Worm (Caenorhabditis elegans) whole organism, late embryonic: ENCODE results near the gene T25B6.4.

ENCODE experiments used
- ceh-19 ChIP-seq: fragments of 200-800 bp; sonication (Bioruptor generic); optimal IDR thresholded peaks from 2 replicates; lab custom pipeline; 2018; ENCODE audit warnings: mild to moderate bottlenecking, missing genetic modification characterization, missing compliant biosample characterization
- ceh-48 ChIP-seq: sonication (generic microtip); optimal IDR thresholded peaks from 2 replicates; lab custom pipeline; 2016; ENCODE audit warnings: missing genetic modification characterization, inconsistent platforms, missing compliant biosample characterization
- ceh-6 ChIP-seq: fragments of 200-800 bp; sonication (Bioruptor generic); optimal IDR thresholded peaks from 2 replicates; lab custom pipeline; 2018; ENCODE audit warnings: mild to moderate bottlenecking, missing genetic modification characterization, missing compliant biosample characterization
- dmd-4 ChIP-seq: sonication (generic microtip); optimal IDR thresholded peaks from 2 replicates; lab custom pipeline; 2016; ENCODE audit warnings: borderline replicate concordance, missing genetic modification characterization, missing compliant biosample characterization
- dve-1 ChIP-seq: sonication (generic microtip); optimal IDR thresholded peaks from 2 replicates; lab custom pipeline; 2017; ENCODE audit warnings: antibody characterized with exemption, mild to moderate bottlenecking, missing genetic modification characterization, missing compliant biosample characterization
- fkh-10 ChIP-seq: fragments of 150-350 bp; optimal IDR thresholded peaks from 2 replicates; lab custom pipeline; 2014; ENCODE audit warnings: missing biosample characterization, missing genetic modification reagents, missing genetic modification characterization
- fkh-6 ChIP-seq: sonication (generic microtip); optimal IDR thresholded peaks from 2 replicates; lab custom pipeline; 2016; ENCODE audit warnings: missing genetic modification characterization, missing compliant biosample characterization
- gmeb-2 ChIP-seq: sonication (generic microtip); optimal IDR thresholded peaks from 2 replicates; lab custom pipeline; 2016; ENCODE audit warnings: missing genetic modification characterization, inconsistent platforms, missing compliant biosample characterization
- hlh-30 ChIP-seq: sonication (generic microtip); optimal IDR thresholded peaks from 2 replicates; lab custom pipeline; 2017; ENCODE audit warnings: antibody characterized with exemption, missing genetic modification characterization, missing compliant biosample characterization; ENCODE audit not compliant: insufficient read depth
- hlh-6 ChIP-seq: sonication (generic microtip); optimal IDR thresholded peaks from 2 replicates; lab custom pipeline; 2016; ENCODE audit warnings: missing genotype, missing genetic modification characterization, missing compliant biosample characterization
- hlh-8 ChIP-seq: sonication (generic microtip); optimal IDR thresholded peaks from 2 replicates; lab custom pipeline; 2016; ENCODE audit warnings: missing genotype, missing genetic modification characterization, missing compliant biosample characterization
- mec-3 ChIP-seq: sonication (generic microtip); optimal IDR thresholded peaks from 2 replicates; lab custom pipeline; 2016; ENCODE audit warnings: borderline replicate concordance, missing genetic modification characterization, missing compliant biosample characterization
- nfya-1 ChIP-seq: sonication (generic microtip); optimal IDR thresholded peaks from 2 replicates; lab custom pipeline; 2017; ENCODE audit warnings: missing genetic modification characterization, mild to moderate bottlenecking, missing compliant biosample characterization, antibody characterized with exemption, moderate library complexity
- nhr-232 ChIP-seq: sonication (generic microtip); optimal IDR thresholded peaks from 2 replicates; lab custom pipeline; 2016; ENCODE audit warnings: missing genetic modification characterization, missing compliant biosample characterization
- odd-2 ChIP-seq: sonication (generic microtip); optimal IDR thresholded peaks from 2 replicates; lab custom pipeline; 2017; ENCODE audit warnings: antibody characterized with exemption, mild to moderate bottlenecking, missing genetic modification characterization, missing compliant biosample characterization
- sox-4 ChIP-seq: sonication (generic microtip); optimal IDR thresholded peaks from 2 replicates; lab custom pipeline; 2017; ENCODE audit warnings: mild to moderate bottlenecking, missing genetic modification characterization, inconsistent platforms, missing compliant biosample characterization
- tbx-2 ChIP-seq: sonication (generic microtip); optimal IDR thresholded peaks from 2 replicates; lab custom pipeline; 2016; ENCODE audit warnings: missing genetic modification characterization, missing compliant biosample characterization
- ttx-3 ChIP-seq: sonication (generic microtip); optimal IDR thresholded peaks from 2 replicates; lab custom pipeline; 2016; ENCODE audit warnings: missing genetic modification reagents, missing genetic modification characterization, missing compliant biosample characterization
- ztf-16 ChIP-seq: sonication (generic microtip); optimal IDR thresholded peaks from 2 replicates; lab custom pipeline; 2017; ENCODE audit warnings: missing genetic modification characterization, missing compliant biosample characterization

The T25B6.4 gene

DNA sequence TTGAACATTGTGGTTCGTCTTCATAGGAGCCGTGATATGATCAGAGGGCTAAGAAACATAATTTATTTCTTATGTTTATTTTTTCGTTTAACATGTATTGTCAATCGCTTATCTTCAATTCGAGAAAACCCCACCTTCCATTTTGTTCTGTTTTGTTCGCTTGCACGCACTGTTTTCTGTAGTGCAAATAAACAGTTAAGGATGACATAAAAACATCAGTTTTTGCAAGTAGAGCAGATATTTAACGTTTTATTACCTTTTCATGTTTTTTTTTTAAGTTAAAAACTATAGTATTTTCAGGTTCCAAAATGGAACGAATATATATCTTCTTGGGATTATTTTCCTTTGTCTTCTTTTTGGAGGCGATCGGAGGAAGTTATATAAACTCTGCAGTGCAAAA is 41.8 kb downstream of the T25B6.4 start, which contains the start of gene F47E1.2:
Gene F47E1.2 (plus strand): TSS at position 301 of the 400 bp plus-strand sequence.
- TF ChIP-seq odd-2 (tag; lab: Kevin White, UChicago) = no peak
- TF ChIP-seq sox-4 (tag; lab: Kevin White, UChicago) = no peak
- no peak for TF ChIP-seq ceh-48 (tag; lab: Kevin White, UChicago)
- TF ChIP-seq nfya-1 (tag; lab: Kevin White, UChicago) = no peak
- TF ChIP-seq tbx-2 (tag; lab: Kevin White, UChicago) = no peak
- no peak for TF ChIP-seq fkh-10 (GFP tag; lab: Kevin White, UChicago)
- TF ChIP-seq ceh-6 (GFP tag; lab: Kevin White, UChicago) = no peak

- TF ChIP-seq gmeb-2 (no peak), dmd-4 (tag; lab: Kevin White, UChicago) (no peak), fkh-6 (tag; lab: Kevin White, UChicago) (no peak), mec-3 (tag; lab: Kevin White, UChicago) (no peak), ztf-16 (tag; lab: Kevin White, UChicago) (no peak), hlh-30 (tag; lab: Kevin White, UChicago) (no peak), hlh-8 (tag; lab: Kevin White, UChicago) (no peak), nhr-232 (tag; lab: Kevin White, UChicago) (no peak), hlh-6 (tag; lab: Kevin White, UChicago) (no peak)
These were observed 47.0 kb downstream of the T25B6.4 start, which contains the start of gene F47E1.4 for ce11 chrX:9062523-9062922. Gene F47E1.4, plus strand, starts transcription at chrX:9062823.

ce11 chrX:9063439-9063838 is 47.9 kb downstream of the T25B6.4 start:
- TF ChIP-seq tbx-2 (tag; lab: Kevin White, UChicago) = no peak
- no peak for TF ChIP-seq hlh-8 (tag; lab: Kevin White, UChicago)
- no peak for TF ChIP-seq dve-1 (tag; lab: Kevin White, UChicago)
- TF ChIP-seq ceh-19 (GFP tag; lab: Kevin White, UChicago) = no peak
- no peak for TF ChIP-seq hlh-30 (tag; lab: Kevin White, UChicago)
- TF ChIP-seq fkh-6 (tag; lab: Kevin White, UChicago) = no peak
- TF ChIP-seq ttx-3 (tag; lab: Kevin White, UChicago) = no peak
